Fruit fly (Drosophila melanogaster) whole organism, embryonic: ENCODE results near the gene CG10222.
A peak's percentile ranks its signal among the peaks of the same experiment; 100 is the strongest.

Experiments used
- ATbp ChIP-seq: fragments of 200-800 bp; sonication (Bioruptor generic); optimal IDR thresholded peaks from 2 replicates; lab custom pipeline; 2017; ENCODE audit warnings: missing biosample characterization, mild to moderate bottlenecking, missing genetic modification characterization, missing genetic modification reagents
- Abd-B ChIP-seq: fragments of 200-800 bp; sonication (Bioruptor generic); optimal IDR thresholded peaks from 2 replicates; lab custom pipeline; 2018; ENCODE audit warnings: missing biosample characterization, mild to moderate bottlenecking, missing genetic modification characterization, moderate library complexity
- Antp ChIP-seq: fragments of 200-800 bp; sonication (Bioruptor generic); optimal IDR thresholded peaks from 3 replicates; lab custom pipeline; 2016; ENCODE audit warnings: missing biosample characterization, missing genetic modification characterization
- Bteb2 ChIP-seq: fragments of 200-800 bp; sonication (Bioruptor generic); optimal IDR thresholded peaks from 2 replicates; lab custom pipeline; 2016; ENCODE audit warnings: missing biosample characterization, missing genetic modification characterization
- C15 ChIP-seq: fragments of 200-800 bp; sonication (Bioruptor generic); IDR thresholded peaks from 3 replicates; pipeline ENCODE4 v1.3.6; 2022; ENCODE audit warnings: missing biosample characterization, missing genetic modification characterization
- CG10321 ChIP-seq: fragments of 200-800 bp; sonication (Bioruptor generic); IDR thresholded peaks from 2 replicates; pipeline ENCODE4 v1.3.6; 2022; ENCODE audit warnings: missing biosample characterization, missing genetic modification characterization
- CG11247 ChIP-seq: fragments of 200-800 bp; sonication (Bioruptor generic); IDR thresholded peaks from 2 replicates; pipeline ENCODE4 v1.3.6; 2022; ENCODE audit warnings: missing biosample characterization, missing genetic modification characterization
- CG13287 ChIP-seq: fragments of 200-800 bp; sonication (Bioruptor generic); IDR thresholded peaks from 2 replicates; pipeline ENCODE4 v1.3.6; 2022; ENCODE audit warnings: missing biosample characterization, missing genetic modification characterization; ENCODE audit not compliant: partially characterized antibody
- CG14965 ChIP-seq: fragments of 200-800 bp; sonication (Bioruptor generic); optimal IDR thresholded peaks from 2 replicates; lab custom pipeline; 2016; ENCODE audit warnings: missing biosample characterization, missing genetic modification characterization, borderline replicate concordance
- CG1529 ChIP-seq: fragments of 200-800 bp; sonication (Bioruptor generic); optimal IDR thresholded peaks from 3 replicates; lab custom pipeline; 2018; ENCODE audit warnings: missing biosample characterization, missing genetic modification characterization
- CG16813 ChIP-seq: fragments of 200-800 bp; sonication (Bioruptor generic); IDR thresholded peaks from 3 replicates; pipeline ENCODE4 v1.3.6; 2022; ENCODE audit warnings: missing biosample characterization, missing genetic modification characterization; ENCODE audit not compliant: partially characterized antibody
- CG31388 ChIP-seq: fragments of 200-800 bp; sonication (Bioruptor generic); optimal IDR thresholded peaks from 2 replicates; lab custom pipeline; 2016; ENCODE audit warnings: missing biosample characterization, missing genetic modification characterization
- CG32532 ChIP-seq: fragments of 200-800 bp; sonication (Bioruptor generic); IDR thresholded peaks from 2 replicates; pipeline ENCODE4 v1.3.6; 2022; ENCODE audit warnings: missing biosample characterization, missing genetic modification characterization
- CG34422 ChIP-seq: fragments of 200-800 bp; sonication (Bioruptor generic); IDR thresholded peaks from 3 replicates; pipeline ENCODE4 v1.3.6; 2022; ENCODE audit warnings: missing biosample characterization, missing genetic modification characterization
- CG43689 ChIP-seq: fragments of 200-800 bp; sonication (Bioruptor generic); IDR thresholded peaks from 2 replicates; pipeline ENCODE4 v1.3.6; 2022; ENCODE audit warnings: missing biosample characterization, missing genetic modification characterization
- CG6689 ChIP-seq: fragments of 200-800 bp; sonication (Bioruptor generic); IDR thresholded peaks from 2 replicates; pipeline ENCODE4 v1.3.6; 2022; ENCODE audit warnings: missing biosample characterization, missing genetic modification characterization
- CG9876 ChIP-seq: fragments of 200-800 bp; sonication (Bioruptor generic); optimal IDR thresholded peaks from 2 replicates; lab custom pipeline; 2016; ENCODE audit warnings: missing biosample characterization, missing genetic modification characterization
- CkIIα-i1 ChIP-seq: fragments of 200-800 bp; sonication (Bioruptor generic); IDR thresholded peaks from 2 replicates; pipeline ENCODE4 v1.3.6; 2022; ENCODE audit warnings: missing biosample characterization, missing genetic modification characterization
- CrebB ChIP-seq: fragments of 200-800 bp; sonication (Bioruptor generic); optimal IDR thresholded peaks from 3 replicates; lab custom pipeline; 2018; ENCODE audit warnings: missing biosample characterization, mild to moderate bottlenecking, missing genetic modification characterization
- Dek ChIP-seq: fragments of 200-800 bp; sonication (Bioruptor generic); optimal IDR thresholded peaks from 3 replicates; lab custom pipeline; 2019; ENCODE audit warnings: missing biosample characterization, mild to moderate bottlenecking, missing genetic modification characterization, moderate library complexity
- Dll ChIP-seq: fragments of 200-800 bp; sonication (Bioruptor generic); IDR thresholded peaks from 4 replicates; pipeline ENCODE4 v1.3.6; 2022; ENCODE audit warnings: missing biosample characterization, missing genetic modification characterization; ENCODE audit not compliant: partially characterized antibody
- Doc2 ChIP-seq: fragments of 200-800 bp; sonication (Bioruptor generic); IDR thresholded peaks from 2 replicates; pipeline ENCODE4 v1.3.6; 2022; ENCODE audit warnings: missing biosample characterization, missing genetic modification characterization
- E2f1 ChIP-seq: fragments of 200-800 bp; sonication (Bioruptor generic); IDR thresholded peaks from 2 replicates; pipeline ENCODE4 v1.3.6; 2022; ENCODE audit warnings: missing biosample characterization, missing genetic modification characterization
- Ets97D ChIP-seq: fragments of 200-800 bp; sonication (Bioruptor generic); optimal IDR thresholded peaks from 3 replicates; lab custom pipeline; 2016; ENCODE audit warnings: missing biosample characterization, missing genetic modification characterization
- Gug ChIP-seq: fragments of 200-800 bp; sonication (Bioruptor generic); IDR thresholded peaks from 4 replicates; pipeline ENCODE4 v1.3.6; 2022; ENCODE audit warnings: missing biosample characterization, missing genetic modification characterization
- HmgD ChIP-seq: fragments of 200-800 bp; sonication (Bioruptor generic); optimal IDR thresholded peaks from 3 replicates; lab custom pipeline; 2016; ENCODE audit warnings: missing biosample characterization, missing genetic modification characterization
- Hmr ChIP-seq: fragments of 200-800 bp; sonication (Bioruptor generic); optimal IDR thresholded peaks from 3 replicates; lab custom pipeline; 2017; ENCODE audit warnings: mild to moderate bottlenecking, missing biosample characterization, missing genetic modification reagents, missing genetic modification characterization
- NC2β ChIP-seq: fragments of 200-800 bp; sonication (Bioruptor generic); optimal IDR thresholded peaks from 2 replicates; lab custom pipeline; 2016; ENCODE audit warnings: missing biosample characterization, missing genetic modification characterization
- NK7.1 ChIP-seq: fragments of 200-800 bp; sonication (Bioruptor generic); optimal IDR thresholded peaks from 3 replicates; lab custom pipeline; 2016; ENCODE audit warnings: missing biosample characterization, missing genetic modification characterization
- Neu2 ChIP-seq: fragments of 200-800 bp; sonication (Bioruptor generic); optimal IDR thresholded peaks from 3 replicates; lab custom pipeline; 2016; ENCODE audit warnings: missing biosample characterization, missing genetic modification characterization, borderline replicate concordance
- PHDP ChIP-seq: fragments of 200-800 bp; sonication (Bioruptor generic); optimal IDR thresholded peaks from 3 replicates; lab custom pipeline; 2018; ENCODE audit warnings: missing biosample characterization, mild to moderate bottlenecking, missing genetic modification characterization, moderate library complexity
- Pdp1 ChIP-seq, 2 experiments: fragments of 200-800 bp; sonication (Bioruptor generic); optimal IDR thresholded peaks; 3 replicates each; lab custom pipeline; 2016; ENCODE audit warnings: missing biosample characterization in 2 of 2, missing genetic modification characterization in 2 of 2, mild to moderate bottlenecking in 1 of 2, moderate library complexity in 1 of 2
- Poxn ChIP-seq: fragments of 200-800 bp; sonication (Bioruptor generic); IDR thresholded peaks from 2 replicates; pipeline ENCODE4 v1.3.6; 2022; ENCODE audit warnings: missing biosample characterization, missing genetic modification characterization
- Side ChIP-seq: fragments of 200-800 bp; sonication (Bioruptor generic); optimal IDR thresholded peaks from 2 replicates; lab custom pipeline; 2016; ENCODE audit warnings: missing biosample characterization, missing genetic modification characterization
- Six4 ChIP-seq: fragments of 200-800 bp; sonication (Bioruptor generic); optimal IDR thresholded peaks from 2 replicates; lab custom pipeline; 2016; ENCODE audit warnings: missing biosample characterization, missing genetic modification characterization
- Sry-β ChIP-seq: fragments of 200-800 bp; sonication (Bioruptor generic); optimal IDR thresholded peaks from 2 replicates; lab custom pipeline; 2018; ENCODE audit warnings: missing biosample characterization, mild to moderate bottlenecking, missing genetic modification characterization, moderate library complexity
- Xrp1 ChIP-seq: fragments of 200-800 bp; sonication (Bioruptor generic); IDR thresholded peaks from 2 replicates; pipeline ENCODE4 v1.3.6; 2022; ENCODE audit warnings: missing biosample characterization, missing genetic modification characterization
- ab ChIP-seq: fragments of 200-800 bp; sonication (Bioruptor generic); optimal IDR thresholded peaks from 2 replicates; lab custom pipeline; 2016; ENCODE audit warnings: missing biosample characterization, missing genetic modification characterization
- cato ChIP-seq: fragments of 200-800 bp; sonication (Bioruptor generic); optimal IDR thresholded peaks from 2 replicates; lab custom pipeline; 2016; ENCODE audit warnings: missing biosample characterization, missing genetic modification characterization, borderline replicate concordance
- ewg ChIP-seq: fragments of 200-800 bp; sonication (Bioruptor generic); optimal IDR thresholded peaks from 3 replicates; lab custom pipeline; 2017; ENCODE audit warnings: mild to moderate bottlenecking, missing biosample characterization, missing genetic modification reagents, missing genetic modification characterization
- gt ChIP-seq: fragments of 200-800 bp; sonication (Bioruptor generic); IDR thresholded peaks from 2 replicates; pipeline ENCODE4 v1.3.6; 2022; ENCODE audit warnings: missing biosample characterization, missing genetic modification characterization
- jumu ChIP-seq: fragments of 200-800 bp; sonication (Bioruptor generic); optimal IDR thresholded peaks from 3 replicates; lab custom pipeline; 2016; ENCODE audit warnings: missing biosample characterization, missing genetic modification characterization
- kah ChIP-seq: fragments of 200-800 bp; sonication (Bioruptor generic); optimal IDR thresholded peaks from 2 replicates; lab custom pipeline; 2018; ENCODE audit warnings: missing biosample characterization, mild to moderate bottlenecking, missing genetic modification characterization
- nerfin-2 ChIP-seq: fragments of 200-800 bp; sonication (Bioruptor generic); IDR thresholded peaks from 2 replicates; pipeline ENCODE4 v1.3.6; 2022; ENCODE audit warnings: missing biosample characterization, missing genetic modification characterization; ENCODE audit not compliant: partially characterized antibody
- otp ChIP-seq: fragments of 200-800 bp; sonication (Bioruptor generic); IDR thresholded peaks from 3 replicates; pipeline ENCODE4, ENCODE4 v1.3.6; 2022; ENCODE audit warnings: missing biosample characterization, missing genetic modification characterization
- phol ChIP-seq: fragments of 200-800 bp; sonication (Bioruptor generic); optimal IDR thresholded peaks from 3 replicates; lab custom pipeline; 2018; ENCODE audit warnings: missing biosample characterization, mild to moderate bottlenecking, missing genetic modification characterization, moderate library complexity
- row ChIP-seq: fragments of 200-800 bp; sonication (Bioruptor generic); IDR thresholded peaks from 3 replicates; pipeline ENCODE4 v1.3.6; 2022; ENCODE audit warnings: missing biosample characterization, missing genetic modification characterization
- stc ChIP-seq: fragments of 200-800 bp; sonication (Bioruptor generic); IDR thresholded peaks from 2 replicates; pipeline ENCODE4 v1.3.6; 2022; ENCODE audit warnings: missing biosample characterization, missing genetic modification characterization
- tio ChIP-seq: fragments of 200-800 bp; sonication (Bioruptor generic); optimal IDR thresholded peaks from 2 replicates; lab custom pipeline; 2017; ENCODE audit warnings: missing biosample characterization, missing genetic modification characterization, inconsistent platforms
- tll ChIP-seq, 2 experiments: fragments of 200-800 bp in 1 of 2; fragments of >200 bp in 1 of 2; sonication (Bioruptor generic) in 1 of 2; optimal IDR thresholded peaks; 2 replicates each; lab custom pipeline; 2017 to 2019; ENCODE audit warnings: missing biosample characterization in 2 of 2, missing genetic modification characterization in 2 of 2, mild to moderate bottlenecking in 1 of 2, moderate library complexity in 1 of 2
- twi ChIP-seq: fragments of 200-800 bp; optimal IDR thresholded peaks from 2 replicates; lab custom pipeline; 2019; ENCODE audit warnings: missing biosample characterization, mild to moderate bottlenecking, missing genetic modification characterization, moderate library complexity

The CG10222 gene

dm6 chr3L:13410999-13411398 is 1.3 kb downstream of the CG10222 start (continued):
- no peak for TF ChIP-seq Sry-β (GFP tag; lab: Kevin White, UChicago)
- no peak for TF ChIP-seq CG6689 (GFP tag; lab: Robert Waterston, UW)
- no peak for TF ChIP-seq ewg (GFP tag; lab: Kevin White, UChicago)
- no peak for TF ChIP-seq NK7.1
- no peak for TF ChIP-seq CrebB (tag; lab: Kevin White, UChicago)
- TF ChIP-seq Bteb2 (GFP tag; lab: Kevin White, UChicago): no peak
- TF ChIP-seq phol: peak; percentile 42
- no peak for TF ChIP-seq Neu2
- no peak for TF ChIP-seq C15
- TF ChIP-seq cato (GFP tag; lab: Kevin White, UChicago): no peak
- no peak for TF ChIP-seq row (GFP tag; lab: Robert Waterston, UW)
- TF ChIP-seq NC2β (GFP tag; lab: Kevin White, UChicago): no peak
- TF ChIP-seq CG31388 (GFP tag; lab: Kevin White, UChicago): no peak
- no peak for TF ChIP-seq ATbp (GFP tag; lab: Kevin White, UChicago)
- no peak for TF ChIP-seq tio
- peak; percentile 33 to 47 for TF ChIP-seq Pdp1 (GFP tag; optimal IDR thresholded peaks at IDR 0.05; lab: Kevin White, UChicago)
- TF ChIP-seq Poxn (GFP tag; lab: Robert Waterston, UW): no peak
- no peak for TF ChIP-seq CG1529 (GFP tag; lab: Kevin White, UChicago)
- peak; percentile 27 for TF ChIP-seq Hmr (GFP tag; lab: Kevin White, UChicago)
- TF ChIP-seq Side (GFP tag; lab: Kevin White, UChicago): no peak
- peak; percentile 15 for TF ChIP-seq jumu (GFP tag; lab: Kevin White, UChicago)
- TF ChIP-seq Dek (tag; lab: Kevin White, UChicago): peak; percentile 56
- TF ChIP-seq CG34422 (GFP tag; lab: Robert Waterston, UW): no peak; the same call in 2 of the 3 replicates
- TF ChIP-seq stc: no peak
- no peak for TF ChIP-seq Six4 (GFP tag; lab: Kevin White, UChicago)
- TF ChIP-seq CG43689 (GFP tag; lab: Robert Waterston, UW): no peak
- no peak for TF ChIP-seq Dll (GFP tag; lab: Robert Waterston, UW)
- TF ChIP-seq ab (GFP tag; lab: Kevin White, UChicago): no peak
- no peak for TF ChIP-seq otp (GFP tag; lab: Robert Waterston, UW)
- no peak for TF ChIP-seq Doc2 (GFP tag; lab: Robert Waterston, UW)
- no peak for TF ChIP-seq CG13287 (GFP tag; lab: Robert Waterston, UW)
- 0 out of 4 replicates have a peak, but pooled peaks have one; percentile 16 for TF ChIP-seq Gug (GFP tag; lab: Robert Waterston, UW)
- no peak for TF ChIP-seq CkIIα-i1 (GFP tag; lab: Robert Waterston, UW)
- TF ChIP-seq tll (GFP tag; optimal IDR thresholded peaks at IDR 0.05; lab: Kevin White, UChicago): no peak
- peak; percentile 13 for TF ChIP-seq PHDP (tag; lab: Kevin White, UChicago)
- TF ChIP-seq Antp: peak; percentile 20
- TF ChIP-seq CG14965 (GFP tag; lab: Kevin White, UChicago): no peak
- no peak for TF ChIP-seq nerfin-2 (GFP tag; lab: Robert Waterston, UW)
- TF ChIP-seq CG11247 (GFP tag; lab: Robert Waterston, UW): peak; percentile 57
- TF ChIP-seq CG10321: no peak
- TF ChIP-seq HmgD: no peak
- TF ChIP-seq CG9876: peak; percentile 24
- TF ChIP-seq gt (GFP tag; lab: Robert Waterston, UW): no peak
- TF ChIP-seq Ets97D (GFP tag; lab: Kevin White, UChicago): peak; percentile 14
- peak; percentile 59; the same call in 1 of the 2 replicates for TF ChIP-seq CG32532 (GFP tag; lab: Robert Waterston, UW)
- no peak for TF ChIP-seq CG16813 (GFP tag; lab: Robert Waterston, UW)
- no peak for TF ChIP-seq Xrp1 (GFP tag; lab: Robert Waterston, UW)
- no peak for TF ChIP-seq E2f1 (GFP tag; lab: Robert Waterston, UW)
- peak; percentile 6 for TF ChIP-seq twi (tag; lab: Kevin White, UChicago)
- TF ChIP-seq Abd-B (GFP tag; lab: Kevin White, UChicago): no peak
- no peak for TF ChIP-seq kah (GFP tag; lab: Kevin White, UChicago)
